Worm (Caenorhabditis elegans): ENCODE results near the gene srw-66.

Gene srw-66

DNA sequence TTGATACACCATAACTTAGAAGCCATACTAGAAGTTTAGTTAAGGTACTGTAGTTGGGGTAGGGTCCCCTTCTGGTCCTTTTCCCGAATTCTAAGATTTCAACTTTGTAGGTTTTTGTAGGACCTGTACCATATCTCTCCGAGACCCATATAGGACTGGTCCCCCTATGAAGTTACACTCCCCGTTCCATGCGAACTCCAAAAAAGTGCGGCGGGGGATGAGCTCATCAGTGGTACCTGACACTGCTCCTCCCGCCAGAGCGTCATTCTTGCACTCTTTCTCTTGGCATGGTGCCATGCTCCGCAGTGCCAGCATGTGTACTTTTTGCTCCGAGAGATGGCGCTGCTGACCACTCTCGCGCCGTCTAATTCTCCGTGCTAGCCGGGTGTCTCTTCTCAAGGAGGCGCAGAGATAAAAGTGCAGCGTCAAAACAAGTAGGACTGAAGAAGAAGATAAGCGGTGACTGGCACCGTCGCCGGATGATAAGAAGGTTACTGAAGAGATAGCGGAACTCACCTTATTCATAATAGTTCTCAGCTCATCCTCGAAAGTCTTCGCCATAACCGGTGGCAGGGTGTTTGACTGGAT, 32.2 kb downstream of the srw-66 start (continued):
- TF ChIP-seq hlh-30 (tag; optimal IDR thresholded peaks at IDR 0.05; ENCODE audit: insufficient read depth) (peak; percentile 33), arid-1 (GFP tag; conservative IDR thresholded peaks at IDR 0.05) (no peak), madf-5 (GFP tag; IDR thresholded peaks at IDR 0.05) (no peak), zag-1 (tag; optimal IDR thresholded peaks at IDR 0.05) (no peak), zip-2 (tag; optimal IDR thresholded peaks at IDR 0.05) (no peak), ZK546.5 (tag; optimal IDR thresholded peaks at IDR 0.05) (no peak), T26A8.4 (GFP tag; IDR thresholded peaks at IDR 0.05) (peak; percentile 22; the same call in 1 of the 2 replicates), dmd-9 (GFP tag; IDR thresholded peaks at IDR 0.05) (no peak), nhr-102 (tag; optimal IDR thresholded peaks at IDR 0.05) (peak; percentile 34), daf-12 (tag; optimal IDR thresholded peaks at IDR 0.05) (no peak), dpl-1 (GFP tag; optimal IDR thresholded peaks at IDR 0.05) (no peak), skn-1 (tag; optimal IDR thresholded peaks at IDR 0.05) (no peak), dmd-6 (GFP tag; IDR thresholded peaks at IDR 0.05) (no peak), ceh-62 (tag; optimal IDR thresholded peaks at IDR 0.05) (no peak), php-3 (GFP tag; IDR thresholded peaks at IDR 0.05) (no peak), attf-4 (tag; optimal IDR thresholded peaks at IDR 0.05) (no peak), nhr-28 (tag; optimal IDR thresholded peaks at IDR 0.05) (peak; percentile 52)

DNA sequence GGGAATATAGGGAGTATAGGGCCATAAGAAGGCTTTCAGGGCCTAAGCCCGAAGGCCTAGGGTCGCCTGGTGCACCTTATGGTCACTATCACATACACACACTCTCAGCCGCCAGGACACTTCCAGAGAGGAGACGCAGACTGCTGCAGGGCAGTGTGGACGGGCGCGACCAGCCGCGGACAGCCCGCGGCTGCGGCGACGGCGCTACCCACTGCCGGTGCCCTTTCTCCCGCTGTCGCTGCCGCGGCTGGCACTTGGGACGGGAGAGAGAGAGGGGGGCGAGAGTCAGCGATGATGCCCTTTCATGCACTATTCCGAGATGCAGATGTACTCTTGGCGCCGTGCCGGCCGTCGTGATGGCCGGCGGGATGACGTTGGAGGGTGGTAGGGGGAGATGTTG, 33.9 kb downstream of the srw-66 start:
- no peak for TF ChIP-seq nhr-10 (tag; optimal IDR thresholded peaks at IDR 0.05)
- no peak for TF ChIP-seq nhr-25 (tag; optimal IDR thresholded peaks at IDR 0.05; ENCODE audit: borderline replicate concordance, insufficient read depth)
- no peak for TF ChIP-seq tra-1 (GFP tag; IDR thresholded peaks at IDR 0.05)
- no peak for TF ChIP-seq saeg-2 (GFP tag; IDR thresholded peaks at IDR 0.05)
- no peak for TF ChIP-seq F49E8.2 (tag; optimal IDR thresholded peaks at IDR 0.05; ENCODE audit: borderline replicate concordance)
- TF ChIP-seq daf-8 (GFP tag; IDR thresholded peaks at IDR 0.05): no peak
- TF ChIP-seq mxl-2 (GFP tag; conservative IDR thresholded peaks at IDR 0.05): no peak
- TF ChIP-seq lin-38 (GFP tag; IDR thresholded peaks at IDR 0.05): peak; percentile 22; the same call in 1 of the 2 replicates
- TF ChIP-seq F37D6.2 (tag; optimal IDR thresholded peaks at IDR 0.05): peak; percentile 58
- no peak for TF ChIP-seq nhr-237 (tag; optimal IDR thresholded peaks at IDR 0.05)
- TF ChIP-seq fkh-10 (GFP tag; optimal IDR thresholded peaks at IDR 0.05): no peak
- no peak for TF ChIP-seq zfp-3 (GFP tag; conservative IDR thresholded peaks at IDR 0.05)
- no peak for TF ChIP-seq lin-1 (GFP tag; IDR thresholded peaks at IDR 0.05)
- TF ChIP-seq nhr-48 (tag; optimal IDR thresholded peaks at IDR 0.05): peak; percentile 49
- peak; percentile 44; the same call in 1 of the 2 replicates for TF ChIP-seq vab-7 (GFP tag; IDR thresholded peaks at IDR 0.05)
- TF ChIP-seq nhr-28 (tag; optimal IDR thresholded peaks at IDR 0.05): peak; percentile 47
- TF ChIP-seq hlh-30 (tag; optimal IDR thresholded peaks at IDR 0.05; ENCODE audit: insufficient read depth): peak; percentile 60
- TF ChIP-seq mes-2 (tag; optimal IDR thresholded peaks at IDR 0.05; ENCODE audit: poor library complexity, severe bottlenecking): no peak
- peak; percentile 55 for TF ChIP-seq rbr-2 (tag; optimal IDR thresholded peaks at IDR 0.05)
- TF ChIP-seq nhr-41 (GFP tag; IDR thresholded peaks at IDR 0.05): peak; percentile 37; the same call in 1 of the 2 replicates
- no peak for TF ChIP-seq Y105C5A.15 (GFP tag; IDR thresholded peaks at IDR 0.05)
- TF ChIP-seq daf-16 (GFP tag; optimal IDR thresholded peaks at IDR 0.05): peak in 1 of 2 experiments; percentile 12
- TF ChIP-seq daf-16 (tag; optimal IDR thresholded peaks at IDR 0.05): peak; percentile 66
- TF ChIP-seq cey-2 (tag; optimal IDR thresholded peaks at IDR 0.05; ENCODE audit: borderline replicate concordance, insufficient read depth): no peak
- no peak for TF ChIP-seq ceh-62 (tag; optimal IDR thresholded peaks at IDR 0.05)
- TF ChIP-seq dve-1 (tag; optimal IDR thresholded peaks at IDR 0.05; ENCODE audit: insufficient read depth): peak; percentile 8
- peak; percentile 71 for TF ChIP-seq ctbp-1 (GFP tag; IDR thresholded peaks at IDR 0.05)
- no peak for TF ChIP-seq snpc-4 (tag; optimal IDR thresholded peaks at IDR 0.05)
- TF ChIP-seq attf-4 (tag; optimal IDR thresholded peaks at IDR 0.05): no peak
- peak; percentile 89 for TF ChIP-seq egl-43 (GFP tag; IDR thresholded peaks at IDR 0.05)
- TF ChIP-seq lin-13 (GFP tag; optimal IDR thresholded peaks at IDR 0.05): no peak
- TF ChIP-seq D1046.2 (GFP tag; IDR thresholded peaks at IDR 0.05): no peak
- TF ChIP-seq dmd-6 (GFP tag; IDR thresholded peaks at IDR 0.05): peak; percentile 29; the same call in 1 of the 2 replicates
- no peak for TF ChIP-seq tag-97 (GFP tag; IDR thresholded peaks at IDR 0.05)
- TF ChIP-seq snpc-1.2 (GFP tag; IDR thresholded peaks at IDR 0.05): no peak
- TF ChIP-seq php-3 (GFP tag; IDR thresholded peaks at IDR 0.05): 0 out of 2 replicates have a peak, but pooled peaks have one; percentile 20
- TF ChIP-seq lin-15B (tag; optimal IDR thresholded peaks at IDR 0.05): no peak
